Fruit fly (Drosophila melanogaster) whole organism, wandering third instar larva: ENCODE measurements around the gene CG46519.
"Not testable (repeated sequence)": the region's sequence is repeated elsewhere in the genome, so short reads cannot be mapped to it uniquely, and the experiment has no call there.

Experiments used
- CG9705 ChIP-seq: fragments of 200-800 bp; sonication (Bioruptor generic); optimal IDR thresholded peaks from 2 replicates; lab custom pipeline; 2018; ENCODE audit warnings: missing biosample characterization, mild to moderate bottlenecking, missing genetic modification characterization
- CrebA ChIP-seq: fragments of 200-800 bp; sonication (Bioruptor generic); optimal IDR thresholded peaks from 2 replicates; lab custom pipeline; 2016; ENCODE audit warnings: missing biosample characterization, mild to moderate bottlenecking, missing genetic modification characterization, borderline replicate concordance
- GATAd ChIP-seq: sonication (Bioruptor generic); optimal IDR thresholded peaks from 2 replicates; lab custom pipeline; 2016; ENCODE audit warnings: missing biosample characterization, missing genetic modification characterization
- Hnf4 ChIP-seq: fragments of 200-800 bp; sonication (Bioruptor generic); optimal IDR thresholded peaks from 2 replicates; lab custom pipeline; 2016; ENCODE audit warnings: missing biosample characterization, mild to moderate bottlenecking, missing genetic modification characterization
- Hr83 ChIP-seq: fragments of 200-300 bp; sonication (Bioruptor generic); optimal IDR thresholded peaks from 2 replicates; lab custom pipeline; 2016; ENCODE audit warnings: missing biosample characterization, mild to moderate bottlenecking, missing genetic modification characterization, moderate library complexity; ENCODE audit not compliant: poor library complexity, severe bottlenecking
- Jra ChIP-seq: sonication (Bioruptor generic); optimal IDR thresholded peaks from 2 replicates; lab custom pipeline; 2016; ENCODE audit warnings: missing biosample characterization, missing genetic modification characterization
- Mio ChIP-seq: sonication (Bioruptor generic); optimal IDR thresholded peaks from 2 replicates; lab custom pipeline; 2016; ENCODE audit warnings: missing biosample characterization, missing genetic modification characterization
- Myc ChIP-seq: fragments of >200 bp; optimal IDR thresholded peaks from 2 replicates; lab custom pipeline; 2017
- OdsH ChIP-seq: fragments of 200-800 bp; sonication (Bioruptor generic); optimal IDR thresholded peaks from 2 replicates; lab custom pipeline; 2016; ENCODE audit warnings: missing biosample characterization, mild to moderate bottlenecking, missing genetic modification characterization
- Rel ChIP-seq, 2 experiments: fragments of 200-800 bp; sonication (Bioruptor generic) in 1 of 2; optimal IDR thresholded peaks; 2 replicates in 1 of 2; 3 replicates in 1 of 2; lab custom pipeline; 2016 to 2019; ENCODE audit warnings: mild to moderate bottlenecking in 2 of 2, missing biosample characterization in 2 of 2, missing genetic modification characterization in 2 of 2, moderate library complexity in 1 of 2
- Sp1 ChIP-seq: fragments of 200-800 bp; sonication (Bioruptor generic); optimal IDR thresholded peaks from 3 replicates; lab custom pipeline; 2019; ENCODE audit warnings: missing biosample characterization, mild to moderate bottlenecking, missing genetic modification characterization, moderate library complexity
- dl ChIP-seq, 2 experiments: fragments of 175-275, 200-275 bp in 1 of 2; fragments of 200-275 bp in 1 of 2; sonication (Bioruptor generic); optimal IDR thresholded peaks; lab custom pipeline; 2018; ENCODE audit warnings: mild to moderate bottlenecking in 2 of 2, missing biosample characterization in 2 of 2, missing genetic modification characterization in 2 of 2, moderate library complexity in 2 of 2; ENCODE audit not compliant: partially characterized antibody in 2 of 2, insufficient read depth in 1 of 2
- dsf ChIP-seq: sonication (Bioruptor generic); optimal IDR thresholded peaks from 2 replicates; lab custom pipeline; 2016; ENCODE audit warnings: missing biosample characterization, missing genetic modification characterization, borderline replicate concordance
- h ChIP-seq: fragments of 200-800 bp; sonication (Bioruptor generic); optimal IDR thresholded peaks from 3 replicates; lab custom pipeline; 2016; ENCODE audit warnings: missing biosample characterization, mild to moderate bottlenecking, missing genetic modification characterization
- lola ChIP-seq: fragments of >200 bp; optimal IDR thresholded peaks from 2 replicates; lab custom pipeline; 2017; ENCODE audit warnings: missing biosample characterization, missing genetic modification characterization
- pan ChIP-seq: fragments of >200 bp; optimal IDR thresholded peaks from 2 replicates; lab custom pipeline; 2017
- rgr ChIP-seq: fragments of 200-800 bp; sonication (Bioruptor generic); optimal IDR thresholded peaks from 3 replicates; lab custom pipeline; 2016; ENCODE audit warnings: missing biosample characterization, mild to moderate bottlenecking, missing genetic modification characterization
- sage ChIP-seq: fragments of 200-800 bp; sonication (Bioruptor generic); optimal IDR thresholded peaks from 2 replicates; lab custom pipeline; 2016; ENCODE audit warnings: missing biosample characterization, mild to moderate bottlenecking, missing genetic modification characterization
- tai ChIP-seq: sonication (Bioruptor generic); optimal IDR thresholded peaks from 2 replicates; lab custom pipeline; 2016; ENCODE audit warnings: missing biosample characterization, missing genetic modification characterization
- usp ChIP-seq: fragments of >200 bp; optimal IDR thresholded peaks from 2 replicates; lab custom pipeline; 2017; ENCODE audit warnings: missing biosample characterization, missing genetic modification characterization
- woc ChIP-seq: sonication (Bioruptor generic); optimal IDR thresholded peaks from 2 replicates; lab custom pipeline; 2016; ENCODE audit warnings: missing biosample characterization, mild to moderate bottlenecking, missing genetic modification characterization

The CG46519 gene

DNA sequence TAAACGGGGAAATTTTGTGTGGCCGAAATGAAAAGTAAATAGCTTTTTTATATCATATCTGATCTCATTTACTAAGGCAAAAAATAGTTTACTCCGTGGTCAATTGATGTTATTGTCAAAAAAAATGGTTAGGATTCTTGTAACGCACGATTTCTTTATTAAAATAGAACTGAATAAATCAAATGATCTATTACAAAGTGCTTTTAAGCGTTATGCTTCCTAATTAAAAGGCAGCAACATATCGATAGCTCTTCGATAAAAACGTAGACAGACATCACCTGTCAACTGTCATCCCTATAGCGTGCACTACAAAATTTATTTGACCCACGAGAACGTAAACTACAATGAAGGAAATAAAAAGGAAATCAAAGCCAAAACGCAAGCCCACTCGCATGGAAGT is at the start of gene CG46519:
Gene CG46519 (plus strand): TSS at position 301 of the 400 bp plus-strand sequence.
- not testable (repeated sequence) for TF ChIP-seq OdsH, woc, Sp1 (GFP tag; lab: Kevin White, UChicago)

DNA sequence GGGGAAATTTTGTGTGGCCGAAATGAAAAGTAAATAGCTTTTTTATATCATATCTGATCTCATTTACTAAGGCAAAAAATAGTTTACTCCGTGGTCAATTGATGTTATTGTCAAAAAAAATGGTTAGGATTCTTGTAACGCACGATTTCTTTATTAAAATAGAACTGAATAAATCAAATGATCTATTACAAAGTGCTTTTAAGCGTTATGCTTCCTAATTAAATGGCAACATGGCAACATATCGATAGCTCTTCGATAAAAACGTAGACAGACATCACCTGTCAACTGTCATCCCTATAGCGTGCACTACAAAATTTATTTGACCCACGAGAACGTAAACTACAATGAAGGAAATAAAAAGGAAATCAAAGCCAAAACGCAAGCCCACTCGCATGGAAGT is 49.2 kb upstream of the CG46519 start, which contains the start of gene CG46511:
Gene CG46511 (plus strand): TSS at position 301 of the 400 bp plus-strand sequence.
- TF ChIP-seq dsf; GATAd (GFP tag; lab: Kevin White, UChicago); Hr83 (GFP tag; lab: Kevin White, UChicago): not testable (repeated sequence)

DNA sequence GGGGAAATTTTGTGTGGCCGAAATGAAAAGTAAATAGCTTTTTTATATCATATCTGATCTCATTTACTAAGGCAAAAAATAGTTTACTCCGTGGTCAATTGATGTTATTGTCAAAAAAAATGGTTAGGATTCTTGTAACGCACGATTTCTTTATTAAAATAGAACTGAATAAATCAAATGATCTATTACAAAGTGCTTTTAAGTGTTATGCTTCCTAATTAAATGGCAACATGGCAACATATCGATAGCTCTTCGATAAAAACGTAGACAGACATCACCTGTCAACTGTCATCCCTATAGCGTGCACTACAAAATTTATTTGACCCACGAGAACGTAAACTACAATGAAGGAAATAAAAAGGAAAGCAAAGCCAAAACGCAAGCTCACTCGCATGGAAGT is 44.3 kb upstream of the CG46519 start, which contains the start of gene CG46512:
Gene CG46512 (plus strand): TSS at position 301 of the 400 bp plus-strand sequence.
- TF ChIP-seq CrebA (GFP tag; lab: Kevin White, UChicago); Myc (lab: Kevin White, UChicago); dl (GFP tag; optimal IDR thresholded peaks at IDR 0.05; lab: Kevin White, UChicago; ENCODE audit: insufficient read depth in 1 of 2, partially characterized antibody in 2 of 2): not testable (repeated sequence)

DNA sequence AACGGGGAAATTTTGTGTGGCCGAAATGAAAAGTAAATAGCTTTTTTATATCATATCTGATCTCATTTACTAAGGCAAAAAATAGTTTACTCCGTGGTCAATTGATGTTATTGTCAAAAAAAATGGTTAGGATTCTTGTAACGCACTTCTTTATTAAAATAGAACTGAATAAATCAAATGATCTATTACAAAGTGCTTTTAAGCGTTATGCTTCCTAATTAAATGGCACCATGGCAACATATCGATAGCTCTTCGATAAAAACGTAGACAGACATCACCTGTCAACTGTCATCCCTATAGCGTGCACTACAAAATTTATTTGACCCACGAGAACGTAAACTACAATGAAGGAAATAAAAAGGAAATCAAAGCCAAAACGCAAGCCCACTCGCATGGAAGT is 39.4 kb upstream of the CG46519 start, which contains the start of gene CG46513:
Gene CG46513 (plus strand): TSS at position 301 of the 400 bp plus-strand sequence.
- not testable (repeated sequence) for TF ChIP-seq GATAd (GFP tag; lab: Kevin White, UChicago); lola; usp (GFP tag; lab: Kevin White, UChicago)

DNA sequence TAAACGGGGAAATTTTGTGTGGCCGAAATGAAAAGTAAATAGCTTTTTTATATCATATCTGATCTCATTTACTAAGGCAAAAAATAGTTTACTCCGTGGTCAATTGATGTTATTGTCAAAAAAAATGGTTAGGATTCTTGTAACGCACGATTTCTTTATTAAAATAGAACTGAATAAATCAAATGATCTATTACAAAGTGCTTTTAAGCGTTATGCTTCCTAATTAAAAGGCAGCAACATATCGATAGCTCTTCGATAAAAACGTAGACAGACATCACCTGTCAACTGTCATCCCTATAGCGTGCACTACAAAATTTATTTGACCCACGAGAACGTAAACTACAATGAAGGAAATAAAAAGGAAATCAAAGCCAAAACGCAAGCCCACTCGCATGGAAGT is 34.5 kb upstream of the CG46519 start, which contains the start of gene CG46514:
Gene CG46514 (plus strand): TSS at position 301 of the 400 bp plus-strand sequence.
- TF ChIP-seq Rel (GFP tag; optimal IDR thresholded peaks at IDR 0.05; lab: Kevin White, UChicago); Rel (tag; optimal IDR thresholded peaks at IDR 0.05; lab: Kevin White, UChicago); rgr (GFP tag; lab: Kevin White, UChicago); sage: not testable (repeated sequence)

DNA sequence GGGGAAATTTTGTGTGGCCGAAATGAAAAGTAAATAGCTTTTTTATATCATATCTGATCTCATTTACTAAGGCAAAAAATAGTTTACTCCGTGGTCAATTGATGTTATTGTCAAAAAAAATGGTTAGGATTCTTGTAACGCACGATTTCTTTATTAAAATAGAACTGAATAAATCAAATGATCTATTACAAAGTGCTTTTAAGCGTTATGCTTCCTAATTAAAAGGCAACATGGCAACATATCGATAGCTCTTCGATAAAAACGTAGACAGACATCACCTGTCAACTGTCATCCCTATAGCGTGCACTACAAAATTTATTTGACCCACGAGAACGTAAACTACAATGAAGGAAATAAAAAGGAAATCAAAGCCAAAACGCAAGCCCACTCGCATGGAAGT is 29.5 kb upstream of the CG46519 start, which contains the start of gene CG46515:
Gene CG46515 (plus strand): TSS at position 301 of the 400 bp plus-strand sequence.
- not testable (repeated sequence) for TF ChIP-seq tai, woc, CrebA (GFP tag; lab: Kevin White, UChicago)

DNA sequence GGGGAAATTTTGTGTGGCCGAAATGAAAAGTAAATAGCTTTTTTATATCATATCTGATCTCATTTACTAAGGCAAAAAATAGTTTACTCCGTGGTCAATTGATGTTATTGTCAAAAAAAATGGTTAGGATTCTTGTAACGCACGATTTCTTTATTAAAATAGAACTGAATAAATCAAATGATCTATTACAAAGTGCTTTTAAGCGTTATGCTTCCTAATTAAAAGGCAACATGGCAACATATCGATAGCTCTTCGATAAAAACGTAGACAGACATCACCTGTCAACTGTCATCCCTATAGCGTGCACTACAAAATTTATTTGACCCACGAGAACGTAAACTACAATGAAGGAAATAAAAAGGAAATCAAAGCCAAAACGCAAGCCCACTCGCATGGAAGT is 19.3 kb upstream of the CG46519 start, which contains the start of gene CG46516:
Gene CG46516 (plus strand): TSS at position 301 of the 400 bp plus-strand sequence.
- TF ChIP-seq dl (GFP tag; optimal IDR thresholded peaks at IDR 0.05; lab: Kevin White, UChicago; ENCODE audit: insufficient read depth in 1 of 2, partially characterized antibody in 2 of 2); Jra (GFP tag; lab: Kevin White, UChicago); CrebA (GFP tag; lab: Kevin White, UChicago): not testable (repeated sequence)

DNA sequence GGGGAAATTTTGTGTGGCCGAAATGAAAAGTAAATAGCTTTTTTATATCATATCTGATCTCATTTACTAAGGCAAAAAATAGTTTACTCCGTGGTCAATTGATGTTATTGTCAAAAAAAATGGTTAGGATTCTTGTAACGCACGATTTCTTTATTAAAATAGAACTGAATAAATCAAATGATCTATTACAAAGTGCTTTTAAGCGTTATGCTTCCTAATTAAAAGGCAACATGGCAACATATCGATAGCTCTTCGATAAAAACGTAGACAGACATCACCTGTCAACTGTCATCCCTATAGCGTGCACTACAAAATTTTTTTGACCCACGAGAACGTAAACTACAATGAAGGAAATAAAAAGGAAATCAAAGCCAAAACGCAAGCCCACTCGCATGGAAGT is 14.3 kb upstream of the CG46519 start, which contains the start of gene CG46517:
Gene CG46517 (plus strand): TSS at position 301 of the 400 bp plus-strand sequence.
- not testable (repeated sequence) for TF ChIP-seq h; CG9705 (GFP tag; lab: Kevin White, UChicago); pan (lab: Kevin White, UChicago)

DNA sequence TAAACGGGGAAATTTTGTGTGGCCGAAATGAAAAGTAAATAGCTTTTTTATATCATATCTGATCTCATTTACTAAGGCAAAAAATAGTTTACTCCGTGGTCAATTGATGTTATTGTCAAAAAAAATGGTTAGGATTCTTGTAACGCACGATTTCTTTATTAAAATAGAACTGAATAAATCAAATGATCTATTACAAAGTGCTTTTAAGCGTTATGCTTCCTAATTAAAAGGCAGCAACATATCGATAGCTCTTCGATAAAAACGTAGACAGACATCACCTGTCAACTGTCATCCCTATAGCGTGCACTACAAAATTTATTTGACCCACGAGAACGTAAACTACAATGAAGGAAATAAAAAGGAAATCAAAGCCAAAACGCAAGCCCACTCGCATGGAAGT is 5.1 kb upstream of the CG46519 start, which contains the start of gene CG46518:
Gene CG46518 (plus strand): TSS at position 301 of the 400 bp plus-strand sequence.
- not testable (repeated sequence) for TF ChIP-seq Hnf4 (GFP tag; lab: Kevin White, UChicago); Rel (GFP tag; optimal IDR thresholded peaks at IDR 0.05; lab: Kevin White, UChicago); Rel (tag; optimal IDR thresholded peaks at IDR 0.05; lab: Kevin White, UChicago); Mio (GFP tag; lab: Kevin White, UChicago)
